Worm (Caenorhabditis elegans): ENCODE data around the gene atn-1.

The atn-1 gene

ce11 chrV:12478990-12479389 is 779 bp downstream of the atn-1 start (continued):
- TF ChIP-seq hlh-4 (tag; optimal IDR thresholded peaks at IDR 0.05) (no peak), pag-3 (tag; optimal IDR thresholded peaks at IDR 0.05; ENCODE audit: borderline replicate concordance, insufficient read depth) (peak; percentile 95), mab-9 (GFP tag; IDR thresholded peaks at IDR 0.05) (no peak), sox-4 (tag; optimal IDR thresholded peaks at IDR 0.05) (no peak), vab-15 (tag; optimal IDR thresholded peaks at IDR 0.05) (no peak), lir-3 (tag; optimal IDR thresholded peaks at IDR 0.05; ENCODE audit: poor library complexity) (no peak), aly-2 (tag; optimal IDR thresholded peaks at IDR 0.05) (no peak), zag-1 (tag; optimal IDR thresholded peaks at IDR 0.05) (no peak), ceh-90 (tag; optimal IDR thresholded peaks at IDR 0.05) (no peak), irx-1 (tag; optimal IDR thresholded peaks at IDR 0.05) (no peak), isw-1 (GFP tag; IDR thresholded peaks at IDR 0.05) (no peak), F16B12.6 (tag; optimal IDR thresholded peaks at IDR 0.05) (no peak), unc-130 (tag; optimal IDR thresholded peaks at IDR 0.05) (no peak), mep-1 (tag; optimal IDR thresholded peaks at IDR 0.05) (peak; percentile 32), lsy-2 (tag; optimal IDR thresholded peaks at IDR 0.05) (peak in 1 of 2 experiments; percentile 39), ets-5 (GFP tag; IDR thresholded peaks at IDR 0.05) (no peak), snu-23 (GFP tag; optimal IDR thresholded peaks at IDR 0.05) (peak; percentile 11), ztf-11 (tag; optimal IDR thresholded peaks at IDR 0.05) (no peak), fkh-4 (tag; optimal IDR thresholded peaks at IDR 0.05; ENCODE audit: borderline replicate concordance) (no peak), grh-1 (GFP tag; IDR thresholded peaks at IDR 0.05) (no peak), egl-13 (tag; optimal IDR thresholded peaks at IDR 0.05) (no peak), lin-35 (GFP tag; optimal IDR thresholded peaks at IDR 0.05) (no peak), ztf-4 (tag; optimal IDR thresholded peaks at IDR 0.05) (no peak), ama-1 (optimal IDR thresholded peaks at IDR 0.05) (no peak), efl-3 (GFP tag; optimal IDR thresholded peaks at IDR 0.05) (no peak), ceh-63 (GFP tag; optimal IDR thresholded peaks at IDR 0.05) (no peak), hlh-17 (GFP tag; optimal IDR thresholded peaks at IDR 0.05; ENCODE audit: borderline replicate concordance) (no peak), nhr-85 (tag) (no peak), nhr-71 (tag; optimal IDR thresholded peaks at IDR 0.05) (peak; percentile 40)

ce11 chrV:12484585-12484984 is 6.4 kb downstream of the atn-1 start, which contains the start of gene srt-39:
srt-39 (plus strand) TSS chrV:12484885.
- TF ChIP-seq lin-15B (tag; optimal IDR thresholded peaks at IDR 0.05) (no peak), unc-86 (tag; optimal IDR thresholded peaks at IDR 0.05) (no peak), ceh-88 (GFP tag; IDR thresholded peaks at IDR 0.05) (no peak), swsn-7 (tag; optimal IDR thresholded peaks at IDR 0.05) (no peak), ceh-63 (GFP tag; optimal IDR thresholded peaks at IDR 0.05) (no peak), mab-9 (GFP tag; IDR thresholded peaks at IDR 0.05) (no peak)

- TF ChIP-seq xbp-1 (tag; optimal IDR thresholded peaks at IDR 0.05) (no peak), elt-2 (tag; optimal IDR thresholded peaks at IDR 0.05) (no peak), efl-3 (GFP tag; optimal IDR thresholded peaks at IDR 0.05) (no peak), unc-86 (tag; optimal IDR thresholded peaks at IDR 0.05) (no peak), zag-1 (tag; optimal IDR thresholded peaks at IDR 0.05) (no peak), nhr-47 (tag; optimal IDR thresholded peaks at IDR 0.05) (no peak), unc-130 (tag; optimal IDR thresholded peaks at IDR 0.05) (no peak), Y116A8C.19 (tag; optimal IDR thresholded peaks at IDR 0.05; ENCODE audit: borderline replicate concordance) (no peak), ets-5 (GFP tag; IDR thresholded peaks at IDR 0.05) (no peak), ceh-88 (GFP tag; IDR thresholded peaks at IDR 0.05) (no peak), grh-1 (GFP tag; IDR thresholded peaks at IDR 0.05) (no peak), blmp-1 (tag; optimal IDR thresholded peaks at IDR 0.05) (no peak), alr-1 (tag; optimal IDR thresholded peaks at IDR 0.05; ENCODE audit: borderline replicate concordance) (no peak), nhr-19 (GFP tag; conservative IDR thresholded peaks at IDR 0.05) (no peak), nhr-71 (tag; optimal IDR thresholded peaks at IDR 0.05) (no peak), irx-1 (tag; optimal IDR thresholded peaks at IDR 0.05) (no peak), lin-13 (GFP tag; optimal IDR thresholded peaks at IDR 0.05) (no peak), C34B4.2 (tag; optimal IDR thresholded peaks at IDR 0.05) (no peak)
Observed at ce11 chrV:12486934-12487333, 8.7 kb downstream of the atn-1 start, which contains the start of gene inx-11. inx-11 (plus strand) TSS chrV:12487234.
